Worm (Caenorhabditis elegans) whole organism, young adult: ENCODE results near the gene ZC116.5.

ENCODE experiments used
- B0336.3 ChIP-seq: fragments of 200-800 bp; sonication (Bioruptor generic); IDR thresholded peaks from 2 replicates; pipeline ENCODE4 v1.3.6; 2022; ENCODE audit warnings: missing genetic modification characterization, missing compliant biosample characterization
- F10E7.11 ChIP-seq: sonication (generic microtip); optimal IDR thresholded peaks from 2 replicates; lab custom pipeline; 2017; ENCODE audit warnings: mild to moderate bottlenecking, missing genetic modification characterization, moderate library complexity, missing compliant biosample characterization
- F23B12.7 ChIP-seq: sonication (generic microtip); optimal IDR thresholded peaks from 2 replicates; lab custom pipeline; 2017; ENCODE audit warnings: missing genetic modification characterization, mild to moderate bottlenecking, missing compliant biosample characterization, antibody characterized with exemption, moderate library complexity; ENCODE audit not compliant: insufficient read depth
- F33H1.4 ChIP-seq: fragments of 200-800 bp; sonication (Bioruptor generic); IDR thresholded peaks from 2 replicates; pipeline ENCODE4 v1.3.6; 2022; ENCODE audit warnings: missing genetic modification reagents, missing genetic modification characterization, missing compliant biosample characterization
- F49E8.2 ChIP-seq: sonication (generic microtip); optimal IDR thresholded peaks from 3 replicates; lab custom pipeline; 2017; ENCODE audit warnings: missing genetic modification characterization, mild to moderate bottlenecking, missing compliant biosample characterization, antibody characterized with exemption, moderate library complexity; ENCODE audit not compliant: insufficient read depth
- F52B5.7 ChIP-seq: sonication (generic microtip); optimal IDR thresholded peaks from 2 replicates; lab custom pipeline; 2016; ENCODE audit warnings: mild to moderate bottlenecking, missing genetic modification characterization, missing compliant biosample characterization
- F55B11.4 ChIP-seq: sonication (generic microtip); optimal IDR thresholded peaks from 2 replicates; lab custom pipeline; 2016; ENCODE audit warnings: missing compliant biosample characterization, missing genetic modification characterization, borderline replicate concordance; ENCODE audit not compliant: insufficient read depth
- F57C9.4 ChIP-seq: sonication (generic microtip); optimal IDR thresholded peaks from 2 replicates; lab custom pipeline; 2017; ENCODE audit warnings: mild to moderate bottlenecking, missing genetic modification characterization, missing compliant biosample characterization
- T07F8.4 ChIP-seq: sonication (generic microtip); optimal IDR thresholded peaks from 2 replicates; lab custom pipeline; 2016; ENCODE audit warnings: mild to moderate bottlenecking, missing genetic modification characterization, moderate library complexity, missing compliant biosample characterization
- Y67H2A.10 ChIP-seq: fragments of 200-800 bp; sonication (Bioruptor generic); conservative IDR thresholded peaks from 2 replicates; pipeline ENCODE4 v1.3.6; 2022; ENCODE audit warnings: missing genetic modification reagents, missing genetic modification characterization, missing compliant biosample characterization
- Y95B8A.8 ChIP-seq: fragments of 200-800 bp; sonication (Bioruptor generic); IDR thresholded peaks from 2 replicates; pipeline ENCODE4 v1.3.6; 2022; ENCODE audit warnings: missing genetic modification reagents, missing genetic modification characterization, missing compliant biosample characterization
- aptf-2 ChIP-seq: fragments of 200-800 bp; sonication (Bioruptor generic); conservative IDR thresholded peaks from 2 replicates; pipeline ENCODE4 v1.3.6; 2022; ENCODE audit warnings: missing genetic modification reagents, missing genetic modification characterization, missing compliant biosample characterization
- athp-1 ChIP-seq: sonication (generic microtip); optimal IDR thresholded peaks from 2 replicates; lab custom pipeline; 2017; ENCODE audit warnings: mild to moderate bottlenecking, missing genetic modification characterization, missing compliant biosample characterization
- attf-5 ChIP-seq: fragments of 200-800 bp; sonication (Bioruptor generic); optimal IDR thresholded peaks from 2 replicates; lab custom pipeline; 2018; ENCODE audit warnings: mild to moderate bottlenecking, missing genetic modification characterization, missing compliant biosample characterization
- bed-1 ChIP-seq: fragments of 200-800 bp; sonication (Bioruptor generic); IDR thresholded peaks from 2 replicates; pipeline ENCODE4 v1.3.6; 2022; ENCODE audit warnings: missing genetic modification reagents, missing genetic modification characterization, missing compliant biosample characterization
- bed-2 ChIP-seq: fragments of 200-800 bp; sonication (Bioruptor generic); IDR thresholded peaks from 2 replicates; pipeline ENCODE4 v1.3.6; 2022; ENCODE audit warnings: missing genetic modification reagents, missing genetic modification characterization, missing compliant biosample characterization
- ccch-3 ChIP-seq: fragments of 200-800 bp; sonication (Bioruptor generic); optimal IDR thresholded peaks from 2 replicates; lab custom pipeline; 2018; ENCODE audit warnings: mild to moderate bottlenecking, missing genetic modification characterization, missing compliant biosample characterization
- ceh-100 ChIP-seq: fragments of 200-800 bp; sonication (Bioruptor generic); IDR thresholded peaks from 2 replicates; pipeline ENCODE4 v1.3.6; 2022; ENCODE audit warnings: missing genetic modification reagents, missing genetic modification characterization, missing compliant biosample characterization
- ceh-27 ChIP-seq: fragments of 200-800 bp; sonication (Bioruptor generic); optimal IDR thresholded peaks from 2 replicates; lab custom pipeline; 2018; ENCODE audit warnings: mild to moderate bottlenecking, missing genetic modification characterization, moderate library complexity, missing compliant biosample characterization
- hlh-12 ChIP-seq: sonication (generic microtip); optimal IDR thresholded peaks from 2 replicates; lab custom pipeline; 2016; ENCODE audit warnings: missing genetic modification characterization, missing compliant biosample characterization
- hmg-1.2 ChIP-seq: fragments of 200-800 bp; sonication (Bioruptor generic); IDR thresholded peaks from 2 replicates; pipeline ENCODE4 v1.3.6; 2022; ENCODE audit warnings: missing genetic modification reagents, missing genetic modification characterization, missing compliant biosample characterization
- hmg-20 ChIP-seq: fragments of 200-800 bp; sonication (Bioruptor generic); IDR thresholded peaks from 2 replicates; pipeline ENCODE4 v1.3.6; 2022; ENCODE audit warnings: missing genetic modification reagents, missing genetic modification characterization, missing compliant biosample characterization
- hsf-1 ChIP-seq: fragments of 200-800 bp; sonication (Bioruptor generic); IDR thresholded peaks from 2 replicates; pipeline ENCODE4 v1.3.6; 2022; ENCODE audit warnings: missing genetic modification reagents, missing genetic modification characterization, missing compliant biosample characterization
- let-526 ChIP-seq: fragments of 200-800 bp; sonication (Bioruptor generic); IDR thresholded peaks from 2 replicates; pipeline ENCODE4 v1.3.6; 2022; ENCODE audit warnings: missing genetic modification reagents, missing genetic modification characterization, missing compliant biosample characterization
- lin-26 ChIP-seq: fragments of 200-800 bp; sonication (Bioruptor generic); IDR thresholded peaks from 2 replicates; pipeline ENCODE4 v1.3.6; 2022; ENCODE audit warnings: missing genetic modification reagents, missing genetic modification characterization, missing compliant biosample characterization
- lin-40 ChIP-seq: sonication (generic microtip); optimal IDR thresholded peaks from 2 replicates; lab custom pipeline; 2016; ENCODE audit warnings: missing genetic modification characterization, mild to moderate bottlenecking, missing compliant biosample characterization, missing genotype, missing genetic modification reagents
- lin-54 ChIP-seq: fragments of 200-800 bp; sonication (Bioruptor generic); optimal IDR thresholded peaks from 2 replicates; lab custom pipeline; 2018; ENCODE audit warnings: mild to moderate bottlenecking, missing genetic modification characterization, missing compliant biosample characterization
- madf-6 ChIP-seq: fragments of 200-800 bp; sonication (Bioruptor generic); IDR thresholded peaks from 2 replicates; pipeline ENCODE4 v1.3.6; 2022; ENCODE audit warnings: missing genetic modification reagents, missing genetic modification characterization, missing compliant biosample characterization
- mel-28 ChIP-seq: sonication (generic microtip); optimal IDR thresholded peaks from 2 replicates; lab custom pipeline; 2016; ENCODE audit warnings: borderline replicate concordance, mild to moderate bottlenecking, missing genetic modification characterization, missing compliant biosample characterization
- nfya-1 ChIP-seq: sonication (generic microtip); optimal IDR thresholded peaks from 2 replicates; lab custom pipeline; 2017; ENCODE audit warnings: antibody characterized with exemption, missing compliant biosample characterization, missing genetic modification characterization, borderline replicate concordance; ENCODE audit not compliant: insufficient read depth
- nhr-179 ChIP-seq: sonication (generic microtip); optimal IDR thresholded peaks from 2 replicates; lab custom pipeline; 2016; ENCODE audit warnings: mild to moderate bottlenecking, missing genetic modification characterization, missing compliant biosample characterization
- nhr-27 ChIP-seq: fragments of 200-800 bp; sonication (Bioruptor generic); optimal IDR thresholded peaks from 2 replicates; lab custom pipeline; 2018; ENCODE audit warnings: mild to moderate bottlenecking, missing genetic modification characterization, moderate library complexity, missing compliant biosample characterization
- pbrm-1 ChIP-seq: fragments of 200-800 bp; sonication (Bioruptor generic); IDR thresholded peaks from 2 replicates; pipeline ENCODE4 v1.3.6; 2022; ENCODE audit warnings: missing genetic modification reagents, missing genetic modification characterization, missing compliant biosample characterization
- pha-4 ChIP-seq: fragments of 150-350 bp; sonication (generic microtip); optimal IDR thresholded peaks from 2 replicates; lab custom pipeline; 2014; ENCODE audit warnings: missing biosample characterization, missing genetic modification reagents, missing genetic modification characterization
- rec-8 ChIP-seq, 2 experiments: sonication (generic microtip); optimal IDR thresholded peaks; 2 replicates each; lab custom pipeline; 2016; ENCODE audit warnings: mild to moderate bottlenecking in 2 of 2, missing genetic modification characterization in 2 of 2, missing genetic modification reagents in 2 of 2, missing genotype in 2 of 2, missing biosample characterization in 1 of 2, missing compliant biosample characterization in 1 of 2, moderate library complexity in 1 of 2
- repo-1 ChIP-seq: sonication (generic microtip); optimal IDR thresholded peaks from 2 replicates; lab custom pipeline; 2017; ENCODE audit warnings: mild to moderate bottlenecking, missing genetic modification characterization, missing compliant biosample characterization
- snpc-4 ChIP-seq, 5 experiments: fragments of 150-350 bp in 1 of 5; sonication (generic microtip) in 4 of 5; optimal IDR thresholded peaks; 2 replicates each; lab custom pipeline; 2014 to 2018; ENCODE audit warnings: missing genetic modification characterization in 5 of 5, missing biosample characterization in 3 of 5, antibody characterized with exemption in 2 of 5, mild to moderate bottlenecking in 2 of 5, missing compliant biosample characterization in 2 of 5, missing genotype in 2 of 5, moderate library complexity in 2 of 5, missing genetic modification reagents in 1 of 5
- somi-1 ChIP-seq: fragments of 200-800 bp; sonication (Bioruptor generic); optimal IDR thresholded peaks from 2 replicates; lab custom pipeline; 2018; ENCODE audit warnings: mild to moderate bottlenecking, missing genetic modification characterization, missing compliant biosample characterization
- sptf-2 ChIP-seq: fragments of 200-800 bp; sonication (Bioruptor generic); optimal IDR thresholded peaks from 2 replicates; lab custom pipeline; 2018; ENCODE audit warnings: mild to moderate bottlenecking, missing genetic modification characterization, missing compliant biosample characterization
- tbx-9 ChIP-seq: sonication (generic microtip); optimal IDR thresholded peaks from 2 replicates; lab custom pipeline; 2016; ENCODE audit warnings: borderline replicate concordance, missing genetic modification characterization, inconsistent platforms, missing compliant biosample characterization
- zfh-2 ChIP-seq: fragments of 200-800 bp; sonication (Bioruptor generic); conservative IDR thresholded peaks from 2 replicates; pipeline ENCODE4 v1.3.6; 2022; ENCODE audit warnings: missing genetic modification reagents, missing genetic modification characterization, missing compliant biosample characterization

ZC116.5 gene

DNA sequence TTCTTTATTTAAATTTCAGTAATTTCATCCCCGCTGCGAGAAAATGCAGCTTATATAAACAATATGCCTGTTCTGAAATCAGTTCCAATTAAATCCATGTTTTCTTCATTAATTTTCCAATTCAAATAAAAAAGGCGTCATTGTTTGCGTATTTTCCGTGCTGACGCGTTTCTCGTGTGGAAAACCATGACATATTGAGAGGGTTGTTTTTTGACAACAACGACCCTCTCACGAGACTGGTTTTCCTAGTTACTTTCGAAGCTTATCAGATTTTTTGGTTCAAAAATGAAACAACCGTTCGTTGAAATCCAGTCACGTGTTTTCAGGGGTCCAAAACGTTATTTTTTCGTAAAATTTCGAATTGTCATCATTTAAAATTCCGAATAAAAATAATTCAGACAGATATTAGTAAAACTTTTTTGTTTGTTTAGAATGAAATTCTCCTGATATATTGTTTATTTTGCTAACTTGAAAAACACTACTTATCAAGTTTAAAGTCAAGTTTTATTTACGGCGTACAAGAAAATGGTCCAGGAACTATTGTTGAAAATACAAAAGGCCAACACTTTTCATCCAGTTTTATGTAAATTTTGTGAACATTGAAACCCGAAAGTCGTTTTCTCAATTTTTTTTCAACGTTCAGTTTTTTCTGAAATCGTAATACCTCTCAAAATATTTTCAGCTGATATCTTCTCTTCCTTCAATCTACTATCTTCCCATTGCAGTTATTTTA is 9.1 kb downstream of the ZC116.5 start, which contains the start of gene C14C10.5 (continued):
- no peak for TF ChIP-seq snpc-4 (GFP tag; optimal IDR thresholded peaks at IDR 0.05; lab: Kevin White, UChicago)
- no peak for TF ChIP-seq snpc-4 (tag; optimal IDR thresholded peaks at IDR 0.05; lab: Kevin White, UChicago)
- TF ChIP-seq lin-40 (tag; lab: Kevin White, UChicago) = peak; percentile 26
- TF ChIP-seq attf-5 (GFP tag; lab: Kevin White, UChicago) = peak; percentile 73
- no peak for TF ChIP-seq F33H1.4 (GFP tag; lab: Robert Waterston, UW)
- TF ChIP-seq F55B11.4 (tag; lab: Kevin White, UChicago) = no peak

DNA sequence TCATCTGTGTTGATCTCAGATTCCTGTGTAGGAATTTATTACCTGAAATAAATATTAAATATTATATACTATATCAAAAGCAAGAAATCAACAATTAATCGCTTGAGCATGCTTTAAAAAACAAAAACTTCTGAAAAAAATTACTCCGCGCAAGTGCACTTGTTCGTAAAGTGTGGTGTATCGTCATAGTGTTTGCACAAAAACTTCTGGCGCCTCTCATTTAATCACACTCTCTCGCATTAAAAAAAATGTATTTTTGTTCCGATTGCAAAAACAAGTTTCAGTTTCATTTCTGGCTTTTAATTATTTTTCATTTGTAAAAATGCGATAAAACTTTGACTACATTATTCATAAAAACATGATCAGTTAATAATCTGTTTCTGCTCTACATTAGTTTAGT is 9.6 kb downstream of the ZC116.5 start, which contains the start of the genes C14C10.10 and ril-2:
Gene C14C10.10, minus strand, starts transcription at position 19 of the 400 bp plus-strand sequence.
Gene ril-2, minus strand, starts transcription at position 48 of the 400 bp plus-strand sequence.
- TF ChIP-seq hmg-1.2 (GFP tag; lab: Robert Waterston, UW) = peak; percentile 94
- TF ChIP-seq ceh-27 (GFP tag; lab: Kevin White, UChicago) = no peak

DNA sequence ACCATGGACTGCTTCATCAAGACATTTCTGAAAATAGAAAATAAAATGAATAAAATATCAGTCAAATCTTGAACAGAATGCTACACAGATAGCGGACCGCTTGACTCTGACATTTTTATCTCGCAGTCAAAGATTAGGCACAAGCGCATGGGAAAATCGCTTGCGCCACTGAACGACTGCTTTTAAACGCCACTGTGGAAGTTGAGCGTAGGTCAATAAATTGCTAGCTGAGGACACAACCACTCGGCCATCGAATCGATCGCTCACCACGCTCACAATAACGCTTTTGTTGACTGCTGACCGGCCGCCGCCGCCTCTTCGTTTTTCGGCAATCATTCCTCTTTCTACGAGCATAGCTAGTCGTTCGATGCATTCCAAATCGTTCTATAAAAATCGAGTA is 12.0 kb downstream of the ZC116.5 start:
- TF ChIP-seq madf-6 (peak; percentile 61; the same call in 1 of the 2 replicates), ceh-100 (GFP tag; lab: Robert Waterston, UW) (no peak), B0336.3 (GFP tag; lab: Robert Waterston, UW) (peak; percentile 74), hsf-1 (GFP tag; lab: Robert Waterston, UW) (0 out of 2 replicates have a peak, but pooled peaks have one; percentile 35), F10E7.11 (peak; percentile 54), F49E8.2 (tag; lab: Kevin White, UChicago) (peak; percentile 45), hlh-12 (tag; lab: Kevin White, UChicago) (peak; percentile 52), zfh-2 (GFP tag; lab: Robert Waterston, UW) (peak; percentile 53; the same call in 1 of the 2 replicates), hmg-1.2 (GFP tag; lab: Robert Waterston, UW) (peak; percentile 40; the same call in 1 of the 2 replicates), let-526 (GFP tag; lab: Robert Waterston, UW) (no peak), ceh-27 (GFP tag; lab: Kevin White, UChicago) (peak; percentile 22), lin-26 (GFP tag; lab: Robert Waterston, UW) (peak; percentile 86), mel-28 (tag; lab: Kevin White, UChicago) (no peak), pbrm-1 (GFP tag; lab: Robert Waterston, UW) (peak; percentile 43; the same call in 1 of the 2 replicates), repo-1 (tag; lab: Kevin White, UChicago) (peak; percentile 73), rec-8 (tag; optimal IDR thresholded peaks at IDR 0.05; lab: Kevin White, UChicago) (peak in 1 of 2 experiments; percentile 63), Y67H2A.10 (GFP tag; lab: Robert Waterston, UW) (no peak), tbx-9 (no peak), bed-2 (GFP tag; lab: Robert Waterston, UW) (no peak), athp-1 (tag; lab: Kevin White, UChicago) (peak; percentile 70), pha-4 (no peak), sptf-2 (GFP tag; lab: Kevin White, UChicago) (no peak), F52B5.7 (no peak), nfya-1 (tag; lab: Kevin White, UChicago) (no peak), hmg-20 (GFP tag; lab: Robert Waterston, UW) (no peak), nhr-27 (no peak), F23B12.7 (peak; percentile 74), F57C9.4 (tag; lab: Kevin White, UChicago) (no peak), bed-1 (no peak), ccch-3 (GFP tag; lab: Kevin White, UChicago) (no peak), lin-54 (peak; percentile 61), nhr-179 (tag; lab: Kevin White, UChicago) (peak; percentile 28), somi-1 (peak; percentile 22), aptf-2 (GFP tag; lab: Robert Waterston, UW) (no peak), T07F8.4 (tag; lab: Kevin White, UChicago) (peak; percentile 56), Y95B8A.8 (GFP tag; lab: Robert Waterston, UW) (0 out of 2 replicates have a peak, but pooled peaks have one; percentile 27)
